Fruit fly (Drosophila melanogaster): Measurements from ENCODE around the gene Npc2b.

Gene Npc2b

DNA sequence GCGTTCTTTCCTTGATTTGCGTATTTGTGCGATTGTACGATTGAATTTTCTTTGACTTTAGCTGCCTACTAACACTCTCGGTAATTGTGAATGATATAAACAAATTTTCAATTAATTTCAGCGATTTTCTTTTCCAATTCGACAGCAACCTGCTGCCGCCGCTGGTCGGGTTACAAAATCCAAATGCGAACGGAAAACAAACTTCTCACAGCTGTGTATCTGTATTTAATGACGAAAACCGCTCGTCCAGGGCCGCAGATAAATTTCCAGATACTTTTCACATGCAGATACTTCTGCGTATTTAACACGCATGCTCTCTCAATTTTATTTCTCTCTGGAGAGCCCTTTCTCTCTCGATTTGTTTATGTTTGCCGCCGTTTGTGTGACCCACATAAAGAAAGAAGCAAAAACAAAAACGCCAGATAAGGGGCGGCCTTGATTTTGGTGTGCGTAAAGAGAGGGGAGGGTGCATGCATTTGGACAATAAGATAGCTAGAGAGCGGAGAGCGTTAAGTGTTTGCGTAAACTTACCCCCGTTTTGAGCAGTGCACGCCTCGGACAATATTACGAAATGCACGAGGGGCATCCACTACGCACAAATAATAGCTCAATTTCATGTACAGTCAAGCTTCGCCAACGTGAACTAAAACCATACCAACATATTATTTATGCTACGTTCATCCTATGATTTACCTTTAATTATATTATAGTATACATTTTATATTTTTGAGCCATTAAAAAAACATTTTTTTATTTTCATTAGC lies 19.0 kb downstream of the Npc2b start, which contains the start of gene CG12402 (continued):
- TF ChIP-seq CG1647 (GFP tag; optimal IDR thresholded peaks at IDR 0.05) (peak; percentile 64), Chrac-16 (GFP tag; optimal IDR thresholded peaks at IDR 0.05) (peak; percentile 79), Kr (GFP tag; optimal IDR thresholded peaks at IDR 0.05) (peak; percentile 60), CG8478 (optimal IDR thresholded peaks at IDR 0.05) (no peak), hkb (optimal IDR thresholded peaks at IDR 0.05) (no peak), hkb (GFP tag; IDR thresholded peaks at IDR 0.05) (peak; percentile 95), klu (GFP tag; IDR thresholded peaks at IDR 0.05) (peak; percentile 63), sr (GFP tag; IDR thresholded peaks at IDR 0.05) (peak; percentile 72), CG2202 (tag; optimal IDR thresholded peaks at IDR 0.05) (peak; percentile 64), nmo (GFP tag; optimal IDR thresholded peaks at IDR 0.05) (peak; percentile 78), CoRest (tag; optimal IDR thresholded peaks at IDR 0.05) (peak; percentile 85), p53 (GFP tag; optimal IDR thresholded peaks at IDR 0.05) (peak; percentile 2), nerfin-2 (GFP tag; IDR thresholded peaks at IDR 0.05; ENCODE audit: partially characterized antibody) (no peak), HLH54F (GFP tag; optimal IDR thresholded peaks at IDR 0.05) (peak; percentile 19), tup (GFP tag; optimal IDR thresholded peaks at IDR 0.05) (peak; percentile 45), H15 (GFP tag; IDR thresholded peaks at IDR 0.05) (peak; percentile 79), Dek (tag; optimal IDR thresholded peaks at IDR 0.05) (peak; percentile 69), z (GFP tag; IDR thresholded peaks at IDR 0.05) (peak; percentile 62; the same call in 2 of the 3 replicates), org-1 (GFP tag; optimal IDR thresholded peaks at IDR 0.05) (peak; percentile 68), bigmax (GFP tag; optimal IDR thresholded peaks at IDR 0.05) (no peak), CG32767 (GFP tag; IDR thresholded peaks at IDR 0.05) (peak; percentile 81), CG8924 (tag; optimal IDR thresholded peaks at IDR 0.05) (peak; percentile 86), Hr51 (GFP tag; optimal IDR thresholded peaks at IDR 0.05) (peak; percentile 69 to 94), gt (GFP tag; IDR thresholded peaks at IDR 0.05) (peak; percentile 58), Atf3 (GFP tag; optimal IDR thresholded peaks at IDR 0.05) (peak; percentile 19), CG17361 (GFP tag; IDR thresholded peaks at IDR 0.05) (peak; percentile 89), esg (GFP tag; conservative IDR thresholded peaks at IDR 0.05) (peak; percentile 87), lola (GFP tag; optimal IDR thresholded peaks at IDR 0.05) (peak in 1 of 3 experiments; percentile 69), CG4282 (GFP tag; optimal IDR thresholded peaks at IDR 0.05) (no peak), BEAF-32 (GFP tag; optimal IDR thresholded peaks at IDR 0.05) (no peak), aop (GFP tag; IDR thresholded peaks at IDR 0.05) (peak; percentile 9; the same call in 1 of the 2 replicates), CG11560 (tag; IDR thresholded peaks at IDR 0.05) (no peak), CG34376 (GFP tag; optimal IDR thresholded peaks at IDR 0.05) (peak; percentile 71), zfh2 (GFP tag; optimal IDR thresholded peaks at IDR 0.05) (no peak), Atf-2 (GFP tag; optimal IDR thresholded peaks at IDR 0.05) (peak; percentile 36), CG5953 (GFP tag; IDR thresholded peaks at IDR 0.05) (peak; percentile 87), CG2129 (GFP tag; IDR thresholded peaks at IDR 0.05; ENCODE audit: partially characterized antibody) (no peak), exex (tag; optimal IDR thresholded peaks at IDR 0.05) (no peak), peb (GFP tag; IDR thresholded peaks at IDR 0.05) (peak; percentile 60), croc (GFP tag; conservative IDR thresholded peaks at IDR 0.05) (peak; percentile 61), dan (GFP tag; IDR thresholded peaks at IDR 0.05) (no peak), crol (GFP tag; IDR thresholded peaks at IDR 0.05) (peak; percentile 98), CG4617 (GFP tag; optimal IDR thresholded peaks at IDR 0.05; ENCODE audit: borderline replicate concordance) (peak; percentile 32), CG15269 (tag; optimal IDR thresholded peaks at IDR 0.05) (peak; percentile 91), emc (GFP tag; optimal IDR thresholded peaks at IDR 0.05) (no peak), schlank (tag; optimal IDR thresholded peaks at IDR 0.05) (peak; percentile 12), CG10274 (GFP tag; optimal IDR thresholded peaks at IDR 0.05) (peak; percentile 48), ttk (GFP tag; IDR thresholded peaks at IDR 0.05) (peak; percentile 85), HLHmδ (GFP tag; optimal IDR thresholded peaks at IDR 0.05) (peak; percentile 74), row (GFP tag; IDR thresholded peaks at IDR 0.05) (peak; percentile 94)

Data from whole organism, embryonic.